ENCODE assay signal across 5 worm cellular contexts in the genomic region with DNA sequence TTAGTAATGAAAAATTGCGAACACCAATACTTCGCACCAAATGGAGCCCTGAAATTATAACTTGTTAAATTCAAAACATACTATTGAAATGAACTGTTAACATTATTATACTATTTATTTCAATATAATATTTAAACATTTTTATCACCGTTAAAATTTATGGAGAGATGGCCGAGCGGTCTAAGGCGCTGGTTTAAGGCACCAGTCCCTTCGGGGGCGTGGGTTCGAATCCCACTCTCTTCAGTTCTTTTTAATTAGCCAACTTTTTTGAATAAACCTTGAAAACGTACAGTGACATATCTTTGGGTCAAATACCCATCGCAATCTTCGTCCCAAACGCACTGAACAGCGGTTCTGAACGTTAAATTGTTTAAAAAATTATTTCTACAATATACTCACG.
A peak's percentile ranks its signal among the peaks of the same experiment; 100 is the strongest.
TF ChIP-seq lines count a peak whose summit lies in the region.

No protein-coding gene starts in this region.

TF ChIP-seq in whole organism, L1 larva, 84 proteins besides CTCF, POLR2A, EP300 and RAD21:
- TF ChIP-seq nhr-90 (tag; optimal IDR thresholded peaks at IDR 0.05; lab: Kevin White, UChicago; ENCODE audit: poor library complexity) (peak; percentile 8), ceh-90 (tag; optimal IDR thresholded peaks at IDR 0.05; lab: Kevin White, UChicago) (no peak)

TF ChIP-seq in whole organism, L2 larva, 48 proteins besides CTCF, POLR2A, EP300 and RAD21:
- TF ChIP-seq gmeb-1 (tag; optimal IDR thresholded peaks at IDR 0.05; lab: Kevin White, UChicago) (peak; percentile 10), lin-11 (tag; optimal IDR thresholded peaks at IDR 0.05; lab: Kevin White, UChicago) (no peak), elt-1 (tag; optimal IDR thresholded peaks at IDR 0.05; lab: Kevin White, UChicago) (no peak), alr-1 (tag; optimal IDR thresholded peaks at IDR 0.05; lab: Kevin White, UChicago) (no peak), C34F6.9 (tag; optimal IDR thresholded peaks at IDR 0.05; lab: Kevin White, UChicago) (no peak), egl-27 (tag; optimal IDR thresholded peaks at IDR 0.05; lab: Kevin White, UChicago) (no peak), lin-39 (tag; optimal IDR thresholded peaks at IDR 0.05; lab: Kevin White, UChicago) (no peak), unc-62 (GFP tag; optimal IDR thresholded peaks at IDR 0.05; lab: Kevin White, UChicago) (no peak), nhr-21 (tag; optimal IDR thresholded peaks at IDR 0.05; lab: Kevin White, UChicago) (peak; percentile 10)

TF ChIP-seq in whole organism, L3 larva, 47 proteins besides CTCF, POLR2A, EP300 and RAD21:
- TF ChIP-seq ceh-16 (tag; optimal IDR thresholded peaks at IDR 0.05; lab: Kevin White, UChicago) (no peak), elt-2 (tag; optimal IDR thresholded peaks at IDR 0.05; lab: Kevin White, UChicago) (peak; percentile 1)

TF ChIP-seq in whole organism, L4 larva, 104 proteins besides CTCF, POLR2A, EP300 and RAD21 (continues in another document):
- 0 out of 2 replicates have a peak, but pooled peaks have one; percentile 32 for TF ChIP-seq ZK337.2 (GFP tag; IDR thresholded peaks at IDR 0.05; lab: Robert Waterston, UW)
- TF ChIP-seq ces-1 (GFP tag; optimal IDR thresholded peaks at IDR 0.05; lab: Kevin White, UChicago) = no peak
- no peak for TF ChIP-seq lin-13 (GFP tag; optimal IDR thresholded peaks at IDR 0.05; lab: Kevin White, UChicago)
- TF ChIP-seq Y5F2A.4 (GFP tag; optimal IDR thresholded peaks at IDR 0.05; lab: Kevin White, UChicago) = no peak
- TF ChIP-seq mes-2 (tag; optimal IDR thresholded peaks at IDR 0.05; lab: Kevin White, UChicago; ENCODE audit: poor library complexity, severe bottlenecking) = peak; percentile 56
- TF ChIP-seq F44E2.7 (GFP tag; IDR thresholded peaks at IDR 0.05; lab: Robert Waterston, UW) = 0 out of 2 replicates have a peak, but pooled peaks have one; percentile 54
- TF ChIP-seq lim-7 (GFP tag; IDR thresholded peaks at IDR 0.05; lab: Robert Waterston, UW) = peak; percentile 68
- no peak for TF ChIP-seq hlh-11 (tag; optimal IDR thresholded peaks at IDR 0.05; lab: Kevin White, UChicago)
- TF ChIP-seq jun-1 (tag; optimal IDR thresholded peaks at IDR 0.05; lab: Kevin White, UChicago) = no peak
- no peak for TF ChIP-seq dpl-1 (GFP tag; optimal IDR thresholded peaks at IDR 0.05; lab: Kevin White, UChicago)
- TF ChIP-seq arid-1 (GFP tag; conservative IDR thresholded peaks at IDR 0.05; lab: Robert Waterston, UW) = peak; percentile 56; the same call in 1 of the 2 replicates
- no peak for TF ChIP-seq saeg-2 (GFP tag; IDR thresholded peaks at IDR 0.05; lab: Robert Waterston, UW)
- TF ChIP-seq lin-1 (GFP tag; IDR thresholded peaks at IDR 0.05; lab: Robert Waterston, UW) = peak; percentile 58; the same call in 1 of the 2 replicates
- peak; percentile 19 for TF ChIP-seq nhr-48 (tag; optimal IDR thresholded peaks at IDR 0.05; lab: Kevin White, UChicago)
- TF ChIP-seq gei-8 (GFP tag; optimal IDR thresholded peaks at IDR 0.05; lab: Kevin White, UChicago) = peak; percentile 25
- no peak for TF ChIP-seq aha-1 (tag; lab: Kevin White, UChicago)
- TF ChIP-seq tra-1 (GFP tag; IDR thresholded peaks at IDR 0.05; lab: Robert Waterston, UW) = peak; percentile 54; the same call in 1 of the 2 replicates
- TF ChIP-seq hmg-1.1 (GFP tag; IDR thresholded peaks at IDR 0.05; lab: Robert Waterston, UW) = no peak
- TF ChIP-seq nhr-10 (tag; optimal IDR thresholded peaks at IDR 0.05; lab: Kevin White, UChicago) = no peak
- peak; percentile 63 for TF ChIP-seq lin-38 (GFP tag; IDR thresholded peaks at IDR 0.05; lab: Robert Waterston, UW)
- no peak for TF ChIP-seq ztf-11 (tag; optimal IDR thresholded peaks at IDR 0.05; lab: Kevin White, UChicago)
- 0 out of 2 replicates have a peak, but pooled peaks have one; percentile 19 for TF ChIP-seq php-3 (GFP tag; IDR thresholded peaks at IDR 0.05; lab: Robert Waterston, UW)
- no peak for TF ChIP-seq attf-4 (tag; optimal IDR thresholded peaks at IDR 0.05; lab: Kevin White, UChicago)
- peak; percentile 41; the same call in 1 of the 2 replicates for TF ChIP-seq mdt-29 (GFP tag; IDR thresholded peaks at IDR 0.05; lab: Robert Waterston, UW)
- TF ChIP-seq cey-2 (tag; optimal IDR thresholded peaks at IDR 0.05; lab: Kevin White, UChicago; ENCODE audit: borderline replicate concordance, insufficient read depth) = no peak
- TF ChIP-seq egl-43 (GFP tag; IDR thresholded peaks at IDR 0.05; lab: Robert Waterston, UW) = peak; percentile 71; the same call in 1 of the 2 replicates
- TF ChIP-seq tag-97 (GFP tag; IDR thresholded peaks at IDR 0.05; lab: Robert Waterston, UW) = no peak
- peak; percentile 2 for TF ChIP-seq duxl-1 (tag; optimal IDR thresholded peaks at IDR 0.05; lab: Kevin White, UChicago; ENCODE audit: poor library complexity)
- TF ChIP-seq snpc-1.2 (GFP tag; IDR thresholded peaks at IDR 0.05; lab: Robert Waterston, UW) = peak; percentile 67
- no peak for TF ChIP-seq nhr-11 (tag; optimal IDR thresholded peaks at IDR 0.05; lab: Kevin White, UChicago)
- no peak for TF ChIP-seq ceh-32 (tag; optimal IDR thresholded peaks at IDR 0.05; lab: Kevin White, UChicago; ENCODE audit: poor library complexity)
- TF ChIP-seq pha-4 (GFP tag; IDR thresholded peaks at IDR 0.05; lab: Robert Waterston, UW) = peak; percentile 83; the same call in 1 of the 2 replicates
- TF ChIP-seq pha-4 (tag; optimal IDR thresholded peaks at IDR 0.05; lab: Kevin White, UChicago) = no peak
- TF ChIP-seq lin-39 (tag; optimal IDR thresholded peaks at IDR 0.05; lab: Kevin White, UChicago) = no peak
- TF ChIP-seq nhr-102 (tag; optimal IDR thresholded peaks at IDR 0.05; lab: Kevin White, UChicago) = peak; percentile 66

TF ChIP-seq in whole organism, young adult, 124 proteins besides CTCF, POLR2A, EP300 and RAD21 (continues in another document):
- no peak for TF ChIP-seq sdz-38 (tag; optimal IDR thresholded peaks at IDR 0.05; lab: Kevin White, UChicago)
- TF ChIP-seq nhr-90 (tag; optimal IDR thresholded peaks at IDR 0.05; lab: Kevin White, UChicago) = peak; percentile 59
- TF ChIP-seq F52B5.7 (tag; optimal IDR thresholded peaks at IDR 0.05; lab: Kevin White, UChicago) = no peak
- no peak for TF ChIP-seq gei-17 (GFP tag; optimal IDR thresholded peaks at IDR 0.05; lab: Kevin White, UChicago)
- no peak for TF ChIP-seq C06A6.2 (GFP tag; conservative IDR thresholded peaks at IDR 0.05; lab: Robert Waterston, UW)
- no peak for TF ChIP-seq nhr-179 (tag; optimal IDR thresholded peaks at IDR 0.05; lab: Kevin White, UChicago)
- TF ChIP-seq aptf-3 (GFP tag; IDR thresholded peaks at IDR 0.05; lab: Robert Waterston, UW) = 0 out of 2 replicates have a peak, but pooled peaks have one; percentile 32
- TF ChIP-seq him-1 (tag; optimal IDR thresholded peaks at IDR 0.05; lab: Kevin White, UChicago) = peak; percentile 68
- peak; percentile 18 for TF ChIP-seq unc-130 (GFP tag; optimal IDR thresholded peaks at IDR 0.05; lab: Kevin White, UChicago)
- TF ChIP-seq akir-1 (GFP tag; optimal IDR thresholded peaks at IDR 0.05; lab: Kevin White, UChicago) = no peak
- TF ChIP-seq atf-7 (tag; optimal IDR thresholded peaks at IDR 0.05; lab: Kevin White, UChicago) = no peak
- TF ChIP-seq rec-8 (tag; optimal IDR thresholded peaks at IDR 0.05; lab: Kevin White, UChicago) = peak; percentile 36 to 50
- peak; percentile 33 for TF ChIP-seq mes-4 (tag; optimal IDR thresholded peaks at IDR 0.05; lab: Kevin White, UChicago)
- 0 out of 2 replicates have a peak, but pooled peaks have one; percentile 58 for TF ChIP-seq egl-44 (GFP tag; IDR thresholded peaks at IDR 0.05; lab: Robert Waterston, UW)
- TF ChIP-seq athp-1 (tag; optimal IDR thresholded peaks at IDR 0.05; lab: Kevin White, UChicago) = no peak
- peak; percentile 53 for TF ChIP-seq hmg-1.2 (GFP tag; IDR thresholded peaks at IDR 0.05; lab: Robert Waterston, UW)
- TF ChIP-seq B0261.1 (tag; optimal IDR thresholded peaks at IDR 0.05; lab: Kevin White, UChicago) = peak; percentile 72
- TF ChIP-seq pha-4 (tag; optimal IDR thresholded peaks at IDR 0.05; lab: Kevin White, UChicago) = no peak
- peak; percentile 75; the same call in 1 of the 2 replicates for TF ChIP-seq lin-26 (GFP tag; IDR thresholded peaks at IDR 0.05; lab: Robert Waterston, UW)
- TF ChIP-seq D2030.7 (GFP tag; IDR thresholded peaks at IDR 0.05; lab: Robert Waterston, UW) = peak; percentile 64; the same call in 1 of the 2 replicates
- TF ChIP-seq mel-28 (tag; optimal IDR thresholded peaks at IDR 0.05; lab: Kevin White, UChicago; ENCODE audit: borderline replicate concordance) = no peak
- TF ChIP-seq Y95B8A.8 (GFP tag; IDR thresholded peaks at IDR 0.05; lab: Robert Waterston, UW) = no peak
- no peak for TF ChIP-seq hlh-26 (GFP tag; conservative IDR thresholded peaks at IDR 0.05; lab: Robert Waterston, UW)
- no peak for TF ChIP-seq nhr-27 (tag; optimal IDR thresholded peaks at IDR 0.05; lab: Kevin White, UChicago)
- 0 out of 2 replicates have a peak, but pooled peaks have one; percentile 7 for TF ChIP-seq egrh-3 (GFP tag; IDR thresholded peaks at IDR 0.05; lab: Robert Waterston, UW)
- TF ChIP-seq K11D2.4 (GFP tag; IDR thresholded peaks at IDR 0.05; lab: Robert Waterston, UW) = no peak
- TF ChIP-seq lin-35 (GFP tag; optimal IDR thresholded peaks at IDR 0.05; lab: Kevin White, UChicago) = peak in 1 of 3 experiments; percentile 11
- no peak for TF ChIP-seq ceh-27 (GFP tag; optimal IDR thresholded peaks at IDR 0.05; lab: Kevin White, UChicago)
- TF ChIP-seq F57C9.4 (tag; optimal IDR thresholded peaks at IDR 0.05; lab: Kevin White, UChicago) = peak; percentile 6
- no peak for TF ChIP-seq attf-3 (GFP tag; conservative IDR thresholded peaks at IDR 0.05; lab: Robert Waterston, UW)
- TF ChIP-seq lin-54 (GFP tag; optimal IDR thresholded peaks at IDR 0.05; lab: Kevin White, UChicago) = peak; percentile 39
- TF ChIP-seq let-607 (tag; optimal IDR thresholded peaks at IDR 0.05; lab: Kevin White, UChicago) = peak in 1 of 2 experiments; percentile 18
- TF ChIP-seq efl-1 (GFP tag; optimal IDR thresholded peaks at IDR 0.05; lab: Kevin White, UChicago) = peak; percentile 8
- TF ChIP-seq F10E7.11 (tag; optimal IDR thresholded peaks at IDR 0.05; lab: Kevin White, UChicago) = no peak
- peak; percentile 89 for TF ChIP-seq tbp1 (GFP tag; optimal IDR thresholded peaks at IDR 0.05; lab: Kevin White, UChicago)
- TF ChIP-seq sea-2 (GFP tag; IDR thresholded peaks at IDR 0.05; lab: Robert Waterston, UW) = no peak
- peak; percentile 25 for TF ChIP-seq snpc-1.1 (tag; optimal IDR thresholded peaks at IDR 0.05; lab: Kevin White, UChicago; ENCODE audit: insufficient read depth)
- peak; percentile 4 for TF ChIP-seq ceh-79 (tag; optimal IDR thresholded peaks at IDR 0.05; lab: Kevin White, UChicago)
- TF ChIP-seq xnd-1 (tag; optimal IDR thresholded peaks at IDR 0.05; lab: Kevin White, UChicago) = no peak
- no peak for TF ChIP-seq zim-3 (tag; optimal IDR thresholded peaks at IDR 0.05; lab: Kevin White, UChicago)
- TF ChIP-seq rpc-1 (optimal IDR thresholded peaks at IDR 0.05; lab: Kevin White, UChicago) = peak; percentile 82
- TF ChIP-seq rpc-1 (tag; optimal IDR thresholded peaks at IDR 0.05; lab: Kevin White, UChicago) = peak; percentile 91
